Fruit fly (Drosophila melanogaster) Kc167 (cell line): ENCODE measurements around the gene Ugt35D1.

Experiments
- Myc ChIP-seq: fragments of >200 bp; optimal IDR thresholded peaks from 2 replicates; lab custom pipeline; 2017; ENCODE audit warnings: missing external identifiers
- Sin3A ChIP-seq: fragments of >200 bp; optimal IDR thresholded peaks from 2 replicates; lab custom pipeline; 2018; ENCODE audit warnings: missing external identifiers

dm6 chr3R:31381216-31381688 lies 13.9 kb downstream of the Ugt35D1 start:
- TF ChIP-seq Sin3A (lab: Kevin White, UChicago), result no peak
- no peak for TF ChIP-seq Myc
